Fruit fly (Drosophila melanogaster) whole organism, adult: ENCODE results near the gene CG43759.

Source experiments
- CG11617 ChIP-seq: fragments of 200-800 bp; sonication (Bioruptor generic); optimal IDR thresholded peaks from 2 replicates; lab custom pipeline; 2017; ENCODE audit warnings: mild to moderate bottlenecking, missing biosample characterization, missing genetic modification reagents, missing genetic modification characterization
- CG12768 ChIP-seq: fragments of 200-800 bp; sonication (Bioruptor generic); optimal IDR thresholded peaks from 2 replicates; lab custom pipeline; 2017; ENCODE audit warnings: missing biosample characterization, missing genetic modification characterization, mild to moderate bottlenecking, moderate library complexity, missing genetic modification reagents
- CG14711 ChIP-seq: fragments of 200-800 bp; sonication (Bioruptor generic); optimal IDR thresholded peaks from 2 replicates; lab custom pipeline; 2018; ENCODE audit warnings: missing biosample characterization, mild to moderate bottlenecking, missing genetic modification characterization, moderate library complexity
- CG1620 ChIP-seq: fragments of 200-800 bp; sonication (Bioruptor generic); optimal IDR thresholded peaks from 2 replicates; lab custom pipeline; 2016; ENCODE audit warnings: missing biosample characterization, missing genetic modification characterization
- CG33017 ChIP-seq: fragments of 200-800 bp; sonication (Bioruptor generic); optimal IDR thresholded peaks from 2 replicates; lab custom pipeline; 2018; ENCODE audit warnings: missing biosample characterization, mild to moderate bottlenecking, missing genetic modification characterization, moderate library complexity
- CG5204 ChIP-seq: fragments of 200-800 bp; sonication (Bioruptor generic); optimal IDR thresholded peaks from 2 replicates; lab custom pipeline; 2016; ENCODE audit warnings: missing biosample characterization, missing genetic modification characterization
- CG7045 ChIP-seq: fragments of 200-800 bp; sonication (Bioruptor generic); optimal IDR thresholded peaks from 2 replicates; lab custom pipeline; 2017; ENCODE audit warnings: missing biosample characterization, mild to moderate bottlenecking, missing genetic modification characterization
- CG7101 ChIP-seq: fragments of 200-800 bp; sonication (Bioruptor generic); optimal IDR thresholded peaks from 2 replicates; lab custom pipeline; 2018; ENCODE audit warnings: missing biosample characterization, mild to moderate bottlenecking, missing genetic modification characterization, moderate library complexity
- Clk ChIP-seq: fragments of 200-800 bp; sonication (Bioruptor generic); optimal IDR thresholded peaks from 2 replicates; lab custom pipeline; 2017; ENCODE audit warnings: missing biosample characterization, missing genetic modification characterization
- Crg-1 ChIP-seq: fragments of 200-800 bp; sonication (Bioruptor generic); optimal IDR thresholded peaks from 2 replicates; lab custom pipeline; 2016; ENCODE audit warnings: missing biosample characterization, missing genetic modification characterization
- Hr96 ChIP-seq: fragments of 200-800 bp; sonication (Bioruptor generic); optimal IDR thresholded peaks from 2 replicates; lab custom pipeline; 2016; ENCODE audit warnings: missing biosample characterization, missing genetic modification characterization
- Mnt ChIP-seq: fragments of 200-800 bp; sonication (Bioruptor generic); optimal IDR thresholded peaks from 2 replicates; lab custom pipeline; 2016; ENCODE audit warnings: missing biosample characterization, mild to moderate bottlenecking, missing genetic modification characterization
- bab1 ChIP-seq: fragments of 200-800 bp; sonication (Bioruptor generic); optimal IDR thresholded peaks from 3 replicates; lab custom pipeline; 2019; ENCODE audit warnings: missing biosample characterization, mild to moderate bottlenecking, missing genetic modification characterization, moderate library complexity
- cic ChIP-seq: fragments of 200-800 bp; sonication (Bioruptor generic); optimal IDR thresholded peaks from 2 replicates; lab custom pipeline; 2017; ENCODE audit warnings: missing biosample characterization, mild to moderate bottlenecking, missing genetic modification characterization, moderate library complexity
- cnc ChIP-seq, 2 experiments: fragments of >200 bp; optimal IDR thresholded peaks; 2 replicates each; lab custom pipeline; 2017
- kay ChIP-seq: fragments of 200-800 bp; sonication (Bioruptor generic); peaks from one replicate; lab custom pipeline; 2016; ENCODE audit warnings: missing biosample characterization, missing genetic modification characterization, borderline replicate concordance
- ovo ChIP-seq: fragments of 200-800 bp; sonication (Bioruptor generic); optimal IDR thresholded peaks from 2 replicates; lab custom pipeline; 2016; ENCODE audit warnings: missing biosample characterization, missing genetic modification characterization
- pad ChIP-seq: fragments of 200-800 bp; sonication (Bioruptor generic); optimal IDR thresholded peaks from 3 replicates; lab custom pipeline; 2017; ENCODE audit warnings: missing biosample characterization, missing genetic modification characterization, mild to moderate bottlenecking, moderate library complexity, missing genetic modification reagents
- tj ChIP-seq: fragments of 200-800 bp; sonication (Bioruptor generic); optimal IDR thresholded peaks from 3 replicates; lab custom pipeline; 2017; ENCODE audit warnings: missing biosample characterization, mild to moderate bottlenecking, missing genetic modification characterization, moderate library complexity
- toe ChIP-seq: fragments of 200-800 bp; sonication (Bioruptor generic); optimal IDR thresholded peaks from 2 replicates; lab custom pipeline; 2016; ENCODE audit warnings: missing biosample characterization, missing genetic modification characterization

The CG43759 gene

DNA sequence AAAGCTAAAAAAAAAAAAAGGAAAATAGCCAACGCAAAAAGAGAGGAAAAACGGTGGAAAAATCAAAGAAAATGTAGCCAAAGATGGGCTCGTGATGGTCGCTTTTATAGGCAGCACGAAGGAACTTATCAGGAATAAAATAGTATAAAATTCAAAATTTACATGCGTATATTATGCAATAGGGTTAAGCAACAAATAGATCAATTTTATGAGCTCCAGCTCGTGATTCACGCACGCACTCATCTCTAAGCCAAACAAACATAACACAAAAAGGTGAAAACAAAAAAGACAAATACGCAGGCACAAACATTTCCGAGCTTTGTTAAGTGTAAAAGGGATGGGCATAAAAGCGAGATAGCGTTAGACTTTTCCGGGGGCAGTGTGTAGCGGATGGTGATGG is 78.7 kb downstream of the CG43759 start:
- TF ChIP-seq Mnt (GFP tag; lab: Kevin White, UChicago) (no peak), ovo (GFP tag; lab: Kevin White, UChicago) (no peak), CG12768 (GFP tag; lab: Kevin White, UChicago) (no peak), cic (GFP tag; lab: Kevin White, UChicago) (no peak), toe (no peak), kay (GFP tag; lab: Kevin White, UChicago) (no peak), Crg-1 (no peak), Clk (GFP tag; lab: Kevin White, UChicago) (no peak), Hr96 (GFP tag; lab: Kevin White, UChicago) (no peak), pad (GFP tag; lab: Kevin White, UChicago) (no peak), CG7101 (tag; lab: Kevin White, UChicago) (no peak)

dm6 chrX:19010169-19010924 is 80.2 kb downstream of the CG43759 start:
- TF ChIP-seq CG5204 (GFP tag; lab: Kevin White, UChicago) (no peak), CG12768 (GFP tag; lab: Kevin White, UChicago) (no peak), CG11617 (GFP tag; lab: Kevin White, UChicago) (no peak), Clk (GFP tag; lab: Kevin White, UChicago) (no peak), toe (no peak), CG7101 (tag; lab: Kevin White, UChicago) (no peak), ovo (GFP tag; lab: Kevin White, UChicago) (no peak), cic (GFP tag; lab: Kevin White, UChicago) (no peak), CG1620 (no peak), kay (GFP tag; lab: Kevin White, UChicago) (no peak), pad (GFP tag; lab: Kevin White, UChicago) (no peak)

- TF ChIP-seq CG11617 (GFP tag; lab: Kevin White, UChicago) (no peak), ovo (GFP tag; lab: Kevin White, UChicago) (no peak), CG5204 (GFP tag; lab: Kevin White, UChicago) (no peak), toe (no peak), tj (GFP tag; lab: Kevin White, UChicago) (no peak), Mnt (GFP tag; lab: Kevin White, UChicago) (no peak), CG33017 (tag; lab: Kevin White, UChicago) (no peak), bab1 (GFP tag; lab: Kevin White, UChicago) (no peak), pad (GFP tag; lab: Kevin White, UChicago) (no peak), CG12768 (GFP tag; lab: Kevin White, UChicago) (no peak), CG7045 (GFP tag; lab: Kevin White, UChicago) (no peak)
Measured at dm6 chrX:19014568-19014967, 84.4 kb downstream of the CG43759 start.

DNA sequence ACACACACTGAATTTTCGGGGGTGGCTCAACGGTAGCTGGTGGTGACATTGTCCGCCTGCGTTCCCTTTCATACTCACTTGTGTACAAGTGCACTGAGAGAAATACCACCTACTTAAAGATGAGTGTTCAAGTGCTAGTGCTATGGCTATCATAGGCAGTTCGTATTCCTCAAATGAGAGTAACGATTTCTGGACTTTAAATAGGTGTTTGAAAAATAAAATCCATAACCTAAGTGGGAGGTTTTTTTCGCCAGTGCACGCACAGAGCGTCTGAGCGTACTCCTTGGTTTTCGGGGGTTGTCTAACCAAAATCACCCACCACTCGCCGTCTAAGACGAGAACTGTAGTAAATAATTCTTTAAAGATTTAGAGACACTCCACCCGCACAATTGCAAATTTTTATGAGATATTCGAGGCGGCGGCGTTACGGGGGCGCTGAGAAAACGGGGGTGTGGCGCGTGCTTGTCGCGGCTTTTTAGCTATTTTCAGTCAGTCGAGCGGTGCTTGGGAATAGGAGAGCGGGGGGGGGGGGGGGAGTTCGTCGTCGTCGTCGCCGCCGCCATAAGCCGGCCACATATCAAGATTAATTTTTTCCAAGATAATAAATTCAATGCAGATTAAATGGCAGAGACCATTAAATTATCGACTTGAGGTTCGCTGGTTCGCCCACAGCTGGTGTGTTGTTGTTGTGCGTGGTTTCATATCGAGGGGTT is 88.1 kb downstream of the CG43759 start:
- TF ChIP-seq CG7045 (GFP tag; lab: Kevin White, UChicago) (no peak), Mnt (GFP tag; lab: Kevin White, UChicago) (no peak), CG1620 (no peak), tj (GFP tag; lab: Kevin White, UChicago) (no peak), bab1 (GFP tag; lab: Kevin White, UChicago) (no peak), CG33017 (tag; lab: Kevin White, UChicago) (no peak), CG12768 (GFP tag; lab: Kevin White, UChicago) (no peak), ovo (GFP tag; lab: Kevin White, UChicago) (no peak), CG14711 (tag; lab: Kevin White, UChicago) (no peak), Clk (GFP tag; lab: Kevin White, UChicago) (no peak), CG7101 (tag; lab: Kevin White, UChicago) (no peak), CG5204 (GFP tag; lab: Kevin White, UChicago) (no peak), Crg-1 (no peak), cic (GFP tag; lab: Kevin White, UChicago) (no peak), cnc (optimal IDR thresholded peaks at IDR 0.05; lab: Kevin White, UChicago) (no peak), CG11617 (GFP tag; lab: Kevin White, UChicago) (no peak), kay (GFP tag; lab: Kevin White, UChicago) (no peak), toe (no peak), pad (GFP tag; lab: Kevin White, UChicago) (no peak), Hr96 (GFP tag; lab: Kevin White, UChicago) (no peak)

- TF ChIP-seq CG14711 (tag; lab: Kevin White, UChicago) (no peak), bab1 (GFP tag; lab: Kevin White, UChicago) (no peak), Crg-1 (no peak), CG33017 (tag; lab: Kevin White, UChicago) (no peak), CG7101 (tag; lab: Kevin White, UChicago) (no peak), Mnt (GFP tag; lab: Kevin White, UChicago) (no peak), Hr96 (GFP tag; lab: Kevin White, UChicago) (no peak), pad (GFP tag; lab: Kevin White, UChicago) (no peak), ovo (GFP tag; lab: Kevin White, UChicago) (no peak), CG7045 (GFP tag; lab: Kevin White, UChicago) (no peak)
Measured at dm6 chrX:19020062-19020461, 89.9 kb downstream of the CG43759 start.
